Fruit fly (Drosophila melanogaster): Measurements from ENCODE around the gene nsl1.

DNA sequence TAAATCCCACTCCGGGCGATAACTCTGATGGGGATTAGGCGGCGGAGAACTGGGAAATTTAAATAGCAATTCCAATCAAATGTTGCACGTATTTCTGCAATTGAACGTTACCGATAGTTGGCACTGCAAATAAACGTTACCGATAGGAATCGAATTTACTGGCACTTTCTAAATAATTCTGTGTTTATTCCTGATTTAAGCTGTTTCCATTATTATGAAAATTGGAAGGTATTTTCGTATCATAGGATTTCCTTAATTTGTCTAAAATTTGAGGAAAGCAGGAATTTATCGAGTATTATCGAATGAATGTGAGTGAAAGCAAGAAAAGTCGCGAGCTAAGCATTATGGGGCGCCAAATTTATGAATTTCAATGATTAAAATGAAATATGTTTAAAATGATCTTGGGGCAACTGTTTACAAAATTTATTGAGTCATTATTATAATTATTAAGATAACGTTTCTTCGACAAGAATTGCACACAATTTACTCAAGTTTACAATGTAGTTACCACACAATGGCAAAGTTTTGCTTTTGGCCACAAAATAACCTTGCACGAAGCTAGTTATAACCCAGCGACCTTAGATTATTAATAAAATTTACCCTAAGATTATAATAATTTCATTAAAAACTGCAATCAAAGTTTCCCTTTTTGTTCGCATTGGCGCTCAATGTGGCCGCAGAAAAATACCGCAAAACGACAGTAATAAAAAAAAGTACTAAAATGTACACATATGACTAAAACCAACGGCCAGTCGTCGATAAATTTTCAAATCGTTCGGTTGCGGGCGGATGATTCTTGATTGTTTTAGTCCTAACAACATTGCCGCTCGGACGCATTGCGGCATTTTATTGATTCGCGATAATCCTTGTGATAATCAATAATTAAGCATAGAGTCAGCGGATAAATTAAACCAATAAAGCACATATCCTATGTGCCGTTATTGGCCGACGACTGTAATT is 10.2 kb downstream of the nsl1 start, which contains the start of gene alpha-Man-IIb:
- no peak for TF ChIP-seq ind (GFP tag; optimal IDR thresholded peaks at IDR 0.05)
- TF ChIP-seq odd (GFP tag; optimal IDR thresholded peaks at IDR 0.05), result no peak
- no peak for TF ChIP-seq Trl (optimal IDR thresholded peaks at IDR 0.05)
- TF ChIP-seq Trl (GFP tag; optimal IDR thresholded peaks at IDR 0.05), result no peak
- TF ChIP-seq CG1603 (tag; optimal IDR thresholded peaks at IDR 0.05), result peak; percentile 53
- no peak for TF ChIP-seq CG13123 (GFP tag; optimal IDR thresholded peaks at IDR 0.05)
- no peak for TF ChIP-seq CG17802 (tag; optimal IDR thresholded peaks at IDR 0.05)
- TF ChIP-seq CG7357 (GFP tag; IDR thresholded peaks at IDR 0.05), result no peak
- peak; percentile 9 for TF ChIP-seq Hsf (GFP tag; optimal IDR thresholded peaks at IDR 0.05)
- TF ChIP-seq Fer3 (tag; optimal IDR thresholded peaks at IDR 0.05), result no peak
- no peak for TF ChIP-seq ash1 (GFP tag; optimal IDR thresholded peaks at IDR 0.05)
- TF ChIP-seq CG17829 (tag; optimal IDR thresholded peaks at IDR 0.05), result peak; percentile 18
- peak; percentile 25 for TF ChIP-seq sug (tag; optimal IDR thresholded peaks at IDR 0.05)
- TF ChIP-seq crol (GFP tag; IDR thresholded peaks at IDR 0.05), result no peak
